Fruit fly (Drosophila melanogaster) whole organism, embryonic: ENCODE measurements around the gene Jon65Aiii.

ENCODE experiments used
- Ada2b ChIP-seq: fragments of 200-800 bp; sonication (Bioruptor generic); IDR thresholded peaks from 2 replicates; pipeline ENCODE4 v1.3.6; 2022; ENCODE audit warnings: missing biosample characterization, missing genetic modification characterization
- CG10147 ChIP-seq: fragments of 200-800 bp; sonication (Bioruptor generic); optimal IDR thresholded peaks from 2 replicates; lab custom pipeline; 2019; ENCODE audit warnings: missing biosample characterization, mild to moderate bottlenecking, missing genetic modification characterization, moderate library complexity
- CG10209 ChIP-seq: fragments of 200-800 bp; sonication (Bioruptor generic); optimal IDR thresholded peaks from 3 replicates; lab custom pipeline; 2017; ENCODE audit warnings: missing biosample characterization, mild to moderate bottlenecking, missing genetic modification characterization, missing genetic modification reagents
- CG11560 ChIP-seq: fragments of 200-800 bp; sonication (Bioruptor generic); IDR thresholded peaks from 3 replicates; pipeline ENCODE4 v1.3.6; 2022; ENCODE audit warnings: missing biosample characterization, missing genetic modification characterization
- CG1233 ChIP-seq: fragments of 200-800 bp; sonication (Bioruptor generic); optimal IDR thresholded peaks from 4 replicates; lab custom pipeline; 2018; ENCODE audit warnings: missing biosample characterization, mild to moderate bottlenecking, missing genetic modification characterization
- CG12659 ChIP-seq: fragments of 200-800 bp; sonication (Bioruptor generic); optimal IDR thresholded peaks from 3 replicates; lab custom pipeline; 2017; ENCODE audit warnings: mild to moderate bottlenecking, missing biosample characterization, missing genetic modification reagents, missing genetic modification characterization
- CG13424 ChIP-seq: fragments of 200-800 bp; sonication (Bioruptor generic); optimal IDR thresholded peaks from 2 replicates; lab custom pipeline; 2019; ENCODE audit warnings: missing biosample characterization, mild to moderate bottlenecking, missing genetic modification characterization, moderate library complexity
- CG14441 ChIP-seq: fragments of 200-800 bp; sonication (Bioruptor generic); IDR thresholded peaks from 2 replicates; pipeline ENCODE4 v1.3.6; 2022; ENCODE audit warnings: missing biosample characterization, missing genetic modification characterization
- CG14667 ChIP-seq: fragments of 200-800 bp; sonication (Bioruptor generic); IDR thresholded peaks from 2 replicates; pipeline ENCODE4 v1.3.6; 2022; ENCODE audit warnings: missing biosample characterization, missing genetic modification characterization
- CG14710 ChIP-seq: fragments of 200-800 bp; sonication (Bioruptor generic); optimal IDR thresholded peaks from 3 replicates; lab custom pipeline; 2019; ENCODE audit warnings: missing biosample characterization, mild to moderate bottlenecking, missing genetic modification characterization, moderate library complexity
- CG15269 ChIP-seq: fragments of 200-800 bp; sonication (Bioruptor generic); optimal IDR thresholded peaks from 2 replicates; lab custom pipeline; 2018; ENCODE audit warnings: missing biosample characterization, mild to moderate bottlenecking, missing genetic modification characterization, moderate library complexity
- CG1792 ChIP-seq: fragments of 200-800 bp; sonication (Bioruptor generic); optimal IDR thresholded peaks from 2 replicates; lab custom pipeline; 2016; ENCODE audit warnings: missing biosample characterization, missing genetic modification characterization
- CG18619 ChIP-seq: fragments of 200-800 bp; sonication (Bioruptor generic); optimal IDR thresholded peaks from 3 replicates; lab custom pipeline; 2017; ENCODE audit warnings: missing biosample characterization, mild to moderate bottlenecking, missing genetic modification characterization
- CG2678 ChIP-seq: fragments of 200-800 bp; sonication (Bioruptor generic); optimal IDR thresholded peaks from 3 replicates; lab custom pipeline; 2019; ENCODE audit warnings: missing biosample characterization, mild to moderate bottlenecking, missing genetic modification characterization, moderate library complexity
- CG31224 ChIP-seq: fragments of 200-800 bp; sonication (Bioruptor generic); IDR thresholded peaks from 2 replicates; pipeline ENCODE4 v1.3.6; 2022; ENCODE audit warnings: missing biosample characterization, missing genetic modification characterization
- CG31365 ChIP-seq: fragments of 200-800 bp; sonication (Bioruptor generic); optimal IDR thresholded peaks from 2 replicates; lab custom pipeline; 2018; ENCODE audit warnings: missing biosample characterization, mild to moderate bottlenecking, missing genetic modification characterization
- CG4617 ChIP-seq: fragments of 200-800 bp; sonication (Bioruptor generic); optimal IDR thresholded peaks from 3 replicates; lab custom pipeline; 2016; ENCODE audit warnings: missing biosample characterization, missing genetic modification characterization, borderline replicate concordance
- CG6654 ChIP-seq: fragments of 200-800 bp; sonication (Bioruptor generic); optimal IDR thresholded peaks from 2 replicates; lab custom pipeline; 2017; ENCODE audit warnings: missing biosample characterization, mild to moderate bottlenecking, missing genetic modification characterization
- CG7786 ChIP-seq: fragments of 200-800 bp; sonication (Bioruptor generic); optimal IDR thresholded peaks from 2 replicates; lab custom pipeline; 2016; ENCODE audit warnings: missing biosample characterization, missing genetic modification characterization
- CoRest ChIP-seq: fragments of 200-800 bp; sonication (Bioruptor generic); optimal IDR thresholded peaks from 3 replicates; lab custom pipeline; 2018; ENCODE audit warnings: missing biosample characterization, mild to moderate bottlenecking, missing genetic modification characterization, moderate library complexity
- D ChIP-seq, 2 experiments: fragments of 200-800 bp in 1 of 2; fragments of >200 bp in 1 of 2; sonication (Bioruptor generic) in 1 of 2; optimal IDR thresholded peaks; 2 replicates in 1 of 2; 3 replicates in 1 of 2; lab custom pipeline; 2017; ENCODE audit warnings: mild to moderate bottlenecking in 1 of 2, missing biosample characterization in 1 of 2, missing genetic modification characterization in 1 of 2, missing genetic modification reagents in 1 of 2
- D19B ChIP-seq: fragments of 200-800 bp; sonication (Bioruptor generic); optimal IDR thresholded peaks from 2 replicates; lab custom pipeline; 2017; ENCODE audit warnings: missing biosample characterization, mild to moderate bottlenecking, missing genetic modification characterization
- E2f2 ChIP-seq: fragments of 200-800 bp; sonication (Bioruptor generic); IDR thresholded peaks from 2 replicates; pipeline ENCODE4 v1.3.6; 2022; ENCODE audit warnings: missing biosample characterization, missing genetic modification characterization
- Fer2 ChIP-seq: fragments of 200-800 bp; sonication (Bioruptor generic); optimal IDR thresholded peaks from 2 replicates; lab custom pipeline; 2018; ENCODE audit warnings: missing biosample characterization, mild to moderate bottlenecking, missing genetic modification characterization, moderate library complexity
- NFAT ChIP-seq: fragments of 200-800 bp; sonication (Bioruptor generic); IDR thresholded peaks from 2 replicates; pipeline ENCODE4 v1.3.6; 2022; ENCODE audit warnings: missing biosample characterization, missing genetic modification characterization
- Nf-YA ChIP-seq: fragments of 200-800 bp; sonication (Bioruptor generic); IDR thresholded peaks from 2 replicates; pipeline ENCODE4 v1.3.6; 2022; ENCODE audit warnings: missing biosample characterization, missing genetic modification characterization
- Pdp1 ChIP-seq, 2 experiments: fragments of 200-800 bp; sonication (Bioruptor generic); optimal IDR thresholded peaks; 3 replicates each; lab custom pipeline; 2016; ENCODE audit warnings: missing biosample characterization in 2 of 2, missing genetic modification characterization in 2 of 2, mild to moderate bottlenecking in 1 of 2, moderate library complexity in 1 of 2
- Rfx ChIP-seq: fragments of 200-800 bp; sonication (Bioruptor generic); IDR thresholded peaks from 2 replicates; pipeline ENCODE4 v1.3.6; 2022; ENCODE audit warnings: missing biosample characterization, missing genetic modification characterization
- Ssrp ChIP-seq: fragments of 200-800 bp; sonication (Bioruptor generic); optimal IDR thresholded peaks from 2 replicates; lab custom pipeline; 2018; ENCODE audit warnings: missing biosample characterization, mild to moderate bottlenecking, missing genetic modification characterization, moderate library complexity
- YL-1 ChIP-seq: fragments of 200-800 bp; sonication (Bioruptor generic); optimal IDR thresholded peaks from 3 replicates; lab custom pipeline; 2017; ENCODE audit warnings: missing biosample characterization, mild to moderate bottlenecking, missing genetic modification characterization
- chn ChIP-seq: fragments of 200-800 bp; sonication (Bioruptor generic); optimal IDR thresholded peaks from 2 replicates; lab custom pipeline; 2016; ENCODE audit warnings: missing biosample characterization, missing genetic modification characterization
- crc ChIP-seq: fragments of 200-800 bp; sonication (Bioruptor generic); optimal IDR thresholded peaks from 2 replicates; lab custom pipeline; 2016; ENCODE audit warnings: missing biosample characterization, missing genetic modification characterization
- cwo ChIP-seq: fragments of 200-800 bp; sonication (Bioruptor generic); optimal IDR thresholded peaks from 3 replicates; lab custom pipeline; 2017; ENCODE audit warnings: missing biosample characterization, missing genetic modification characterization, mild to moderate bottlenecking, moderate library complexity, missing genetic modification reagents
- dan ChIP-seq: fragments of 200-800 bp; sonication (Bioruptor generic); IDR thresholded peaks from 2 replicates; pipeline ENCODE4 v1.3.6; 2022; ENCODE audit warnings: missing biosample characterization, missing genetic modification characterization
- dmrt99B ChIP-seq: fragments of 200-800 bp; sonication (Bioruptor generic); optimal IDR thresholded peaks from 2 replicates; lab custom pipeline; 2018; ENCODE audit warnings: missing biosample characterization, mild to moderate bottlenecking, missing genetic modification characterization, moderate library complexity
- dysf ChIP-seq: fragments of 200-800 bp; sonication (Bioruptor generic); IDR thresholded peaks from 3 replicates; pipeline ENCODE4 v1.3.6; 2022; ENCODE audit warnings: missing biosample characterization, missing genetic modification characterization
- emc ChIP-seq: fragments of 200-800 bp; sonication (Bioruptor generic); optimal IDR thresholded peaks from 2 replicates; lab custom pipeline; 2016; ENCODE audit warnings: missing biosample characterization, missing genetic modification characterization
- gcm ChIP-seq: fragments of 200-800 bp; sonication (Bioruptor generic); optimal IDR thresholded peaks from 2 replicates; lab custom pipeline; 2019; ENCODE audit warnings: missing biosample characterization, mild to moderate bottlenecking, missing genetic modification characterization, moderate library complexity
- gem ChIP-seq: fragments of 200-800 bp; sonication (Bioruptor generic); optimal IDR thresholded peaks from 2 replicates; lab custom pipeline; 2019; ENCODE audit warnings: missing biosample characterization, mild to moderate bottlenecking, missing genetic modification characterization, moderate library complexity
- gro ChIP-seq: fragments of 200-800 bp; sonication (Bioruptor generic); optimal IDR thresholded peaks from 2 replicates; lab custom pipeline; 2016; ENCODE audit warnings: missing biosample characterization, missing genetic modification characterization
- gsb ChIP-seq: fragments of 200-800 bp; sonication (Bioruptor generic); IDR thresholded peaks from 2 replicates; pipeline ENCODE4 v1.3.6; 2022; ENCODE audit warnings: missing biosample characterization, missing genetic modification characterization
- her ChIP-seq: fragments of 200-800 bp; sonication (Bioruptor generic); optimal IDR thresholded peaks from 2 replicates; lab custom pipeline; 2016; ENCODE audit warnings: missing biosample characterization, missing genetic modification characterization
- jumu ChIP-seq: fragments of 200-800 bp; sonication (Bioruptor generic); optimal IDR thresholded peaks from 3 replicates; lab custom pipeline; 2016; ENCODE audit warnings: missing biosample characterization, missing genetic modification characterization
- lola ChIP-seq, 3 experiments: fragments of >200 bp in 2 of 3; fragments of 200-800 bp in 1 of 3; sonication (Bioruptor generic) in 1 of 3; optimal IDR thresholded peaks; 2 replicates each; lab custom pipeline; 2017 to 2019; ENCODE audit warnings: missing biosample characterization in 3 of 3, missing genetic modification characterization in 3 of 3, mild to moderate bottlenecking in 1 of 3, moderate library complexity in 1 of 3
- prd ChIP-seq, 3 experiments: fragments of >200 bp in 2 of 3; fragments of 200-800 bp in 1 of 3; sonication (Bioruptor generic) in 1 of 3; optimal IDR thresholded peaks in 2 of 3; IDR thresholded peaks in 1 of 3; 2 replicates in 2 of 3; 3 replicates in 1 of 3; pipeline versions ENCODE4 v1.3.6 to Lab custom; 2017 to 2022; ENCODE audit warnings: missing biosample characterization in 1 of 3, missing genetic modification characterization in 1 of 3
- row ChIP-seq: fragments of 200-800 bp; sonication (Bioruptor generic); IDR thresholded peaks from 3 replicates; pipeline ENCODE4 v1.3.6; 2022; ENCODE audit warnings: missing biosample characterization, missing genetic modification characterization
- trh ChIP-seq: fragments of 200-800 bp; sonication (Bioruptor generic); optimal IDR thresholded peaks from 2 replicates; lab custom pipeline; 2016; ENCODE audit warnings: missing biosample characterization, missing genetic modification characterization
- ttk ChIP-seq: fragments of 200-800 bp; sonication (Bioruptor generic); IDR thresholded peaks from 2 replicates; pipeline ENCODE4 v2.1.2; 2022; ENCODE audit warnings: missing biosample characterization, missing genetic modification characterization
- unc-4 ChIP-seq: fragments of 200-800 bp; sonication (Bioruptor generic); IDR thresholded peaks from 2 replicates; pipeline ENCODE4 v1.3.6; 2022; ENCODE audit warnings: missing biosample characterization, missing genetic modification characterization; ENCODE audit not compliant: partially characterized antibody
- unpg ChIP-seq: fragments of 200-800 bp; sonication (Bioruptor generic); optimal IDR thresholded peaks from 3 replicates; lab custom pipeline; 2018; ENCODE audit warnings: missing biosample characterization, mild to moderate bottlenecking, missing genetic modification characterization, moderate library complexity

Gene Jon65Aiii

DNA sequence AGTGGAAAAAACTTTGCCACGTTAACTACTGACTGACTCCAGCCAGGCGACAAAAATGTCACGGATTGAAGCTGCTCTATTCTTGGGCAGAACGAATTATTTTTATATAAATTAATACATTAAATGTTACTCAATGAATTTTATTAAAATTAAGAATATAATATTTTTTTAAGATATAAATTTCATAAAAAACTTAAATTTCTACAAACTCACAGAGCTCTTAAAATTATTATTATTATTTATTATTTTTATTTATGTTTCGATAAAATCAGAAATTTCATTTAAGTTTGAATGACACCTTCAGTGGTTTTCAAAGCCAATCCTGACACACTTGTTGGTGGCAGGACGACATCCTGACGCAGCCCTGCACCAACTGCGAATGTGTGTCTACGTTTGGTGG lies 34.6 kb downstream of the Jon65Aiii start:
- TF ChIP-seq NFAT = no peak
- TF ChIP-seq CG14667 (GFP tag; lab: Robert Waterston, UW) = no peak
- no peak for TF ChIP-seq unc-4 (GFP tag; lab: Robert Waterston, UW)
- no peak for TF ChIP-seq CG7786 (GFP tag; lab: Kevin White, UChicago)
- TF ChIP-seq CG10209 (GFP tag; lab: Kevin White, UChicago) = peak; percentile 3
- TF ChIP-seq unpg (GFP tag; lab: Kevin White, UChicago) = peak; percentile 33
- TF ChIP-seq trh (GFP tag; lab: Kevin White, UChicago) = no peak
- peak; percentile 19 for TF ChIP-seq CG14710 (tag; lab: Kevin White, UChicago)
- TF ChIP-seq row (GFP tag; lab: Robert Waterston, UW) = peak; percentile 25; the same call in 1 of the 3 replicates
- TF ChIP-seq CoRest (tag; lab: Kevin White, UChicago) = peak; percentile 15
- TF ChIP-seq gro (GFP tag; lab: Kevin White, UChicago) = no peak
- peak; percentile 5 for TF ChIP-seq Ssrp (tag; lab: Kevin White, UChicago)
- TF ChIP-seq dysf (GFP tag; lab: Robert Waterston, UW) = peak; percentile 47; the same call in 2 of the 3 replicates
- no peak for TF ChIP-seq jumu
- no peak for TF ChIP-seq Ada2b (GFP tag; lab: Robert Waterston, UW)
- TF ChIP-seq D (optimal IDR thresholded peaks at IDR 0.05; lab: Kevin White, UChicago) = no peak
- TF ChIP-seq D (GFP tag; optimal IDR thresholded peaks at IDR 0.05; lab: Kevin White, UChicago) = peak; percentile 32
- TF ChIP-seq Rfx (GFP tag; lab: Robert Waterston, UW) = no peak
- TF ChIP-seq CG13424 (tag; lab: Kevin White, UChicago) = peak; percentile 51
- no peak for TF ChIP-seq CG31365
- TF ChIP-seq Pdp1 (GFP tag; optimal IDR thresholded peaks at IDR 0.05; lab: Kevin White, UChicago) = no peak
- no peak for TF ChIP-seq ttk (GFP tag; lab: Robert Waterston, UW)
- no peak for TF ChIP-seq CG4617
- TF ChIP-seq CG18619 (GFP tag; lab: Kevin White, UChicago) = no peak
- peak; percentile 50 for TF ChIP-seq dmrt99B (tag; lab: Kevin White, UChicago)
- TF ChIP-seq CG12659 (GFP tag; lab: Kevin White, UChicago) = peak; percentile 9
- no peak for TF ChIP-seq CG1233 (GFP tag; lab: Kevin White, UChicago)
- TF ChIP-seq her (GFP tag; lab: Kevin White, UChicago) = no peak
- TF ChIP-seq E2f2 (GFP tag; lab: Robert Waterston, UW) = no peak
- TF ChIP-seq CG6654 (GFP tag; lab: Kevin White, UChicago) = no peak
- no peak for TF ChIP-seq D19B (GFP tag; lab: Kevin White, UChicago)
- no peak for TF ChIP-seq crc (GFP tag; lab: Kevin White, UChicago)
- no peak for TF ChIP-seq chn (GFP tag; lab: Kevin White, UChicago)
- TF ChIP-seq cwo (GFP tag; lab: Kevin White, UChicago) = peak; percentile 12
- TF ChIP-seq gcm (GFP tag; lab: Kevin White, UChicago) = peak; percentile 22
- no peak for TF ChIP-seq prd (optimal IDR thresholded peaks at IDR 0.05; lab: Kevin White, UChicago)
- TF ChIP-seq prd (GFP tag; IDR thresholded peaks at IDR 0.05; lab: Robert Waterston, UW) = no peak
- TF ChIP-seq YL-1 (GFP tag; lab: Kevin White, UChicago) = no peak
- TF ChIP-seq CG1792 (GFP tag; lab: Kevin White, UChicago) = no peak
- no peak for TF ChIP-seq emc (GFP tag; lab: Kevin White, UChicago)
- peak; percentile 63 for TF ChIP-seq CG2678 (tag; lab: Kevin White, UChicago)
- TF ChIP-seq gsb (GFP tag; lab: Robert Waterston, UW) = no peak
- no peak for TF ChIP-seq Fer2 (tag; lab: Kevin White, UChicago)
- TF ChIP-seq CG11560 = no peak
- no peak for TF ChIP-seq Nf-YA (GFP tag; lab: Robert Waterston, UW)
- TF ChIP-seq dan (GFP tag; lab: Robert Waterston, UW) = no peak
- TF ChIP-seq gem (tag; lab: Kevin White, UChicago) = peak; percentile 63
- TF ChIP-seq CG31224 (GFP tag; lab: Robert Waterston, UW) = no peak
- TF ChIP-seq CG14441 (GFP tag; lab: Robert Waterston, UW) = no peak
- TF ChIP-seq lola (GFP tag; optimal IDR thresholded peaks at IDR 0.05; lab: Kevin White, UChicago) = peak in 1 of 3 experiments; percentile 38
- no peak for TF ChIP-seq CG10147 (GFP tag; lab: Kevin White, UChicago)
- peak; percentile 39 for TF ChIP-seq CG15269
